Fruit fly (Drosophila melanogaster): ENCODE measurements around the gene alt.
A peak's percentile ranks its signal among the peaks of the same experiment; 100 is the strongest.

The alt gene

DNA sequence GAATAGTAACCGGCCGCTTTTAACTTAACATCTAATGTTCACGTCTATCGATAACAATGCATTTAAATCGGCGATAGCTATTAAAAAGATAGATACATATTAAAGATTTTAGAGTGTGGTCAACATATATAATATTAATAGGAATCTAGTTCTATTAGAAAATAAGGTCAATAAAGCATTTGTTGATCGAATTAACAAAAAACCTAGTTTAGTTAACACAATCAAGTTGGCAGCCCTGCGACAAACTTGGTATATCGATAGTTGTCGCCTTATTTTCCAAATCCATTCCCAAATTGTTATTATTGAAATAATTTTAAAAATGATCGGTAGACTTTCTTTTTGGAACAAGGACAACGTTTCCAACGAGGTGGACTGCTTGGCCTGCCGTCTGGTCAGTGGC is 2.5 kb upstream of the alt start, which contains the start of the genes CG31251 and CG31360:
TSS of gene CG31251 (minus strand) at position 62 of the 400 bp plus-strand sequence.
TSS of gene CG31360 (plus strand) at position 244 of the 400 bp plus-strand sequence.
- TF ChIP-seq CTCF (optimal IDR thresholded peaks at IDR 0.05) (no peak), CG8478 (optimal IDR thresholded peaks at IDR 0.05) (no peak)

DNA sequence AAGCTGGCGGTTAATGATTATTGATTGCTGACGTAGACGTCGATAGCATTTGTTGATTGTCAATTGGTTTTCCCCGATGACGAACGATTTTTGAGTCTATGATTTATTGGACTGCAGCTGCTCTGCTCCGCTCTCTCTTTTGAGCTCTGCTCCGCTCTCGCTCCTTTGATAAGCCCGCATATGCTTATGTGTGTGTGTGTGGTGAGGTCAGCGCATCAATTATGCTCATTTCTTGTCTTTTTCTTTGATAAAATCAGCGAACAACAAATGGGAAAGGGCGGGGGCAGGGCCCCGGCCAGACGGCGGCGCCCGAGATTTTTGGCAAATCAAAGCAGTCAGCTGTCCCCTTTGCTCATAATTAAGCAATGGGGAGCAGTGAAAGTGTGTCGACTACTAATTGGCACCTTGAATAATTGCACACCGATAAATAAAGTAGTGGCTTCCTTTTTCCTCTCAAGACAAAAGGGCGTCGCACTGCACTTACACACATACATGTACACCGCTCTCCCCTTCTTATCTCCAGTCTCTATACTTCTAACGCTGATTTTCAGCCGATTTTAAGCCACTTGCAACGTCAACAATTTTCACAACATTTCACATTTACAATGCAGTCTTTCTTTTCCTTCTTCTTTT is 588 bp downstream of the alt start:
- TF ChIP-seq CG8478 (optimal IDR thresholded peaks at IDR 0.05), result no peak
- TF ChIP-seq CTCF (optimal IDR thresholded peaks at IDR 0.05), result no peak

DNA sequence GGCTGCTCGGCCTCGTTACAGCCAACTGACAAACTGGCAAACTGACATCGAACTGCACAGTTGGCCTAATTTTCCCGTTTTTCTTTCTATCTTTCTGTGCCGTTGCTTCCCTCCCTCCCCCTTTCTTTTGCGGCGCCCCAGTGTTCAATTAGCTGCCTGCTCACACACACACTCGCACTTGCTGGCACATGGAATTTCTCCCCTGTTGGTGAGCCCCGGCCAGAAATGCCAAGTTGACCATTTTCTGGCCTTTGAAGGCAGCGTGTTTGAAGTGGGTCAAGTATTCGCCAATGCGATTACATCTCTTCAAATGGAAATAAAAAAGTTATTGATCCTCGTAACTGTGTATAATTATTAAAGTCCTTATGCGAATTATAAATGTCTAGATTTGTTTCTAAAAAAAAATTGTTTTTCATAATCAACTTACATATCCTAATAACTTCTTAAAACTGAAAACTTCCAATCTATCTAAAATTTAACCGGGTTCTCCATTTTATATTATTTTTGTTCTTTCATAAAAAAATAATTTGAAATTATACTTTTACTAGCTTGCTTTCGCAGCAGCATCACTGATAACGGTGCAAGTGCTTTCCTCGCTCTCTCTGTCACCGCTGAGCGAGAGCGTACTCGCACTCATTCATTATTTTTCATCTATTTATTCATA is 1.5 kb downstream of the alt start:
- TF ChIP-seq CTCF (optimal IDR thresholded peaks at IDR 0.05) (no peak), CG8478 (optimal IDR thresholded peaks at IDR 0.05) (no peak)

DNA sequence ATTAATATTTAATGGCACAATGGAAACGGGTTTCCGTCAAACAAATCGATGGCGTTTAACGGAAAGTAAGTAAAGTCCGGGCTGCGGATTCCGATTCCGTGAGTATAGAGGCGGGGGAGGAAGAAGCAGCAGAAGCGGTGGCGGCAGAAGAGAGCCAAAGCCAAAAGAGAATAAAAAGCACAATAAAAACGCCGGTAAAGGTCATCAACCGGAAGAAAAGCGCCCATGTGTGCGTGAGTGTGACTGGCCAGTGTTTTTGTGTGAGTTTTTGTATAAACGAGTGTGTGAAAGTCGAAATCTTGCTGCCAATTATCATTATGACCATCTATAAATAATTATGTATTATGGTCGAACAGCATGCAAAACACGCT is 2.1 kb downstream of the alt start:
- no peak for TF ChIP-seq CG8478 (optimal IDR thresholded peaks at IDR 0.05)
- TF ChIP-seq CTCF (optimal IDR thresholded peaks at IDR 0.05), result no peak

DNA sequence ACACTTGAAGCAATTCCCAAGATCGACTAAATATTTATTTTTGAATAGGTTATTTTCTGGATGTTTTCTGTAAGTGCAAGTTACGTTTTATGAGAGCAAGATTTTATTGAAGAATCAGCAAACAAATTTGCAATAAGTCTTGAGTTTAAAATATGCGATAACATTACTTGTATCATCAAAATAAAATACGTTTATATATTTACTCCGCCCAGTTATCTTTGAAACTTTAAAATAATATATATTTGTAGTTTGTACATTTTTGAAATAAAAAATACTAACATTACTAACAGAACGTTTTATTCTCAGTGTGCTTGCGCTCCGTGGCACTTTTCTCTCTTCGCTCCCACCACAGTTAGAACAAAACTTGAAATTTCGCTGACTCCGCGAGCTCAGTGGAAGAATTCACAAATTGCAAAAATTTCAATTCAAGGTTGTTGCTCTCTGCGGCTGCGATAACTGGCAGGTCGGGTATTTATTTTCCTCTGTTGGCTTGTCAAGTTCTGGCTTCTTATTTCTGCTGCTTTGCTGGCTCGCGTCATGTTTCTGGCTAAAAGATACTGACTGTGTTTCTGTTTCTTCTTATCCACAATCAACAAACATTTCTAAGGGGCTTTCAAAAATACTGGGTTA is 2.8 kb downstream of the alt start:
- TF ChIP-seq CG8478 (optimal IDR thresholded peaks at IDR 0.05), result no peak
- TF ChIP-seq CTCF (optimal IDR thresholded peaks at IDR 0.05), result no peak

DNA sequence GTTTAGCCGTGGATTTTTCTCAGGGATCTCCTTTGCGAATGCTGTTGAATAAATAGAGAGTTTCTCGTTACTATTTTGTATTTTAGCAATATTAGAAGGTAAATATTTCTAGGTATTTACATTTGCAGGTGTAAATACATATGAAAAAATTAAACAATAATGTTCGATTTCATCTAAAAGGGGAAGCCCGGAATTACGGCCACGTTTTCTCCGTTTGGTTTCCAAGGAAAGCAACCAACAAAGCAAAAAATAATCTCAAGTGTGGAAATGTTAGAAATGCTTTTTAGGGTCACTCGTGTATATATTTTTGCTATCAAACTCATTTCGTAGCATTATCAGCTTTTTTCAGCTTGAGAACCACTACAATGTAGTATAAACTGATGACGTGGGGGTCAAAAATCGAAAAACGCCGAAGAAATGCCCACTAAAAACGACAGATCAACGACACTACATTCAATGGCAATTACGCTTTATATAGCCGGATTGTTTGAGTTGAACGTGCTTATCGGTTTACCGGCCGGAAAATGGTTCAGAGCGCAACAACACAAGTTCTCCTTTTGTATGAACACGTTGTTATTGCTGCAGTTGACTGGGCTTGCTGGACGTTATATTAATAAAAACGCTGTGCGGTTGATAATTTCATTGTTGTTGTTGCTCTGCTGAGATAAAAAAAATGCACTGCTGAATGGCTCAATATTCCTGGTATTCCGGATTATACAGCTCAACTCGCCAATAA is 4.0 kb downstream of the alt start:
- no peak for TF ChIP-seq CG8478 (optimal IDR thresholded peaks at IDR 0.05)
- no peak for TF ChIP-seq CTCF (optimal IDR thresholded peaks at IDR 0.05)

DNA sequence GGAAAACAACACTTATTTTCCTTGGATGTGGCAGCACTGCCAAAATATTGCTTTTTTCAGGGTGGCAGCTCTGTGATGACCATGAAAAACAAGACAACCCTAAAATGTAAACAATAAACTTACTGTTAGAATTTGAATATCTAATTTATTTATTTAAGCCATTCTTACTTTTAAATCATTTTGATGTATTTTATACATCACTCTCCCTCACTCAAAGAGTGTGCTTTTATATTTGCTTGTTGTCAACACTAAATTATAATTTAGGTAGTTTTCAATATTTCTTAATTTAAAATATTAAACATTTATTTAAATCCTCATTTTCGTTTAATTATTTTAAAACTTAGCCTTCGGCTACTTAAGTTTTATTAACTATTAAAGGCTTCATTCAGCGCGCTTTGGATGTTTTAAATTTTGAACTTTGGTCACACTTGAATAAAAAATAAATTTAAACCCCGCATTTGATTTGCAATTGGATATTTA is 11.4 kb downstream of the alt start, which contains the start of the genes CG7523 and Mps1:
TSS of gene CG7523 (minus strand) at position 39 of the 480 bp plus-strand sequence.
TSS of gene Mps1 (plus strand) at position 415 of the 480 bp plus-strand sequence.
- TF ChIP-seq CG8478 (optimal IDR thresholded peaks at IDR 0.05) (no peak), CTCF (optimal IDR thresholded peaks at IDR 0.05) (peak in 1 of 2 experiments; percentile 26)

DNA sequence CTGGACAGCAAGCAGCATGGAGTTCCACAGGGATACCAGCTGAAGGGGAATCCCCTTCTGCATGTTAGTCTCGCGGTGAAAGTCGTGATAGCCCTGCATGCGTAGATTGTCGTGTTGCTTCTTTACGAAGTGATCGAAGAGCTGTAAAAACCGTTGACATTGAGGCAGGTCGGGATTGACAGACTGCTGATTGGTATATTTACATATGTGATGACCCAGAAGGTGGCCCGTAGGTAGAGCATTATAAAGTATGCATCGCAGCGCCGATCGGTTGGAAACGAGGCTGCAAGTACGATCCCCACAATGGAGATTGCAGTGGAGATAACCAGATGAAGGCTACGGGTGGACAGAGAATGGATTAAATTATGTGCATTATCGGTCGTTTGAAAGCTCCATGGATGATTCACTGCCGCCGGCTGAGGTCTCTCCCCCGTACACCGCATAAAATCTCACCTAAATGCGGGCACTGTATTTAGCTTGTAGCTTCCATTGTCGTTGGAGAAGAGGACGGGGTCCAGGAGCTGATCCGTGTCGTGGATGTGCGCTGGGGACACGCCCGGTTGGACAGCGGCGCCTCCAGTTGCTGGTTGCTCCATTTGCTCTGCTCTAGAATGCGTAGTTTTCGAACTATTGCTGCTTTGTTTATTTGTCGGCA is 12.0 kb downstream of the alt start:
- TF ChIP-seq CG8478 (optimal IDR thresholded peaks at IDR 0.05) (no peak), CTCF (optimal IDR thresholded peaks at IDR 0.05) (no peak)

DNA sequence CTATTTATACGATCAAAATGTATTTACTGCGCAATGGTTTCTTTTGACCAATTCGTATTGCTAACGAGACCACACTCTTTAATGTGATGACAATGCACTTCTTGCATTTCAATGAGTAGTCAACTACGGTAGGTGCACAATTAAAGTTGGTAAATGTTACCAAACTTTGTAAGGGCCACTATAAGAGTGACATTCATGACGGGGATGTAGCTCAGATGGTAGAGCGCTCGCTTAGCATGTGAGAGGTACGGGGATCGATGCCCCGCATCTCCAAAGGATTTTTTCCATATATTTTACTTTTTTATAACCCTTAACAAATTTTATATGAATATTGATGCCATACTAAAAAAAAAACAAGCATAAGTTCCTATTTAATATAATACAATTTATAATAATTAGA is 14.3 kb downstream of the alt start:
- TF ChIP-seq CG8478 (optimal IDR thresholded peaks at IDR 0.05) (no peak), CTCF (optimal IDR thresholded peaks at IDR 0.05) (no peak)

DNA sequence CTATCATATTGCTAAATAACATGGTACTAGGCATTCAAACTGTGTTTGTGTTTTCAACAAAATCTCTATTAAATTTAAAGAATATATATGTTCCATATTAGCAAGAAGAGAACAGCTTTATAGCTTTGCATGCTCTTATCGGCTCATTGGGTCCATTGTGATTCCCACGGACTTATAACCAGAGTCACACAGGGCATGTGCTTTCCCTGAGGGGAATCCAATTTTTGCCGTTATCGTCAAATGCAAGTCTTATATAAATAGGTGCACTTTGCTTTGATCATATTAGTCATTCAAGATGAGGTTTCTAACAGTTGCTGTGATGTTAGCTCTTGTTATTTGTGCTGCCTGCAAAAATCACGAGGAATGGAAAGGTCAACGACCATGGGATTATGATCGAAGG is 15.0 kb downstream of the alt start, which contains the start of gene CG45045:
TSS of gene CG45045 (plus strand) at position 294 of the 400 bp plus-strand sequence.
- TF ChIP-seq CG8478 (optimal IDR thresholded peaks at IDR 0.05) (no peak), CTCF (optimal IDR thresholded peaks at IDR 0.05) (no peak)

DNA sequence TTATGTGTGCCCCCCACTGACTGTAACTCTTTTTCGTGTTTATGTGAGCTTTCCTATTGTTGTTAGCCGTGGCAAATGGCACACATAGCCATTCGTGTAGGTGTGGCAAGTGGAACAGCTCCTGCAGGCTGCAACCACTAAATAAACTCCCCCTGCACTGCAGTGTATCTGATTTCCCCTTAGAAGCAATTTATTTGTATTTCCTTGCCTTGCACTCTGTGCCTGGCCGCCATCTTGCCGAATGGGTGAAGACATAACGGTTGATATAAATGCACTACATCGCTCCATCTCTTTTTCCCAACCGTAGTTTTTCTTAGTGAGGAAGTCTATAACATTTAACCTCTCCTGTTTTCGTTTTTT is 15.5 kb downstream of the alt start:
- TF ChIP-seq CG8478 (optimal IDR thresholded peaks at IDR 0.05), result no peak
- TF ChIP-seq CTCF (optimal IDR thresholded peaks at IDR 0.05), result no peak

DNA sequence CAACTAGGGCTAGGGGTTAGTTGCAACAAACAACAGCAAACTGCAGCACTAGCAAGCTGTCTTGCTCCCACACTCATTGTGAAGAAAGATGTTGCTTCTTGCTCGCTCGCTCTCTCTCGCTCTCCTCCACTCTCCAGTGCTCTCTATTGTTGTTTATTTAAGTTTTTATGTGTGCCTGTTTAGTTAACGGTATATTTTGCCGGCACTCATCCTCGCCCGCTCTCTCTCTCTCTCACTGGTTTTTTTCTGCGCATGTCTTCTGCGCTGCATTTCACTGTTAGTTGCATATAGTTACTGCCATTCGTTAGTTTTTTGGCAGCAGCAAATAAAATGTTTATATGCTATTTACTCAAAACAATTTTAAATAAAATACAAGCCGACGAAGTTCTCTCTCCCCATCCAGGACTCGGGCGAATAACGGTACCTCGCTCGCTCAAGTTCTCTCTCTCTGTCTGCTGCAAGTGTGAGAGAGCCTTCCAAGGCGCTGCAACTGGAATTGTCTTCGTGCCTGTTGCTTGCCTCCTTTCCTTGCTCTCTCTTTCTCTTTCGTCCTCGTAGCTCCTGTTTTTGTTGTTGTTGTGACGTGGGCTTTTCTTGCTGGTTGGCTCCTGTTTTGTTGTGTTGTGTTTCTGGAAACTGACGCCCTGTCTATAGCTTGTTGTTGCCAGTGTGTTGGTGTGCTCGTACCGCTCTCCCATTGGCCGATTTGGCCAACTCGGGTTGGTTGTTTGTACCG is 16.1 kb downstream of the alt start:
- no peak for TF ChIP-seq CG8478 (optimal IDR thresholded peaks at IDR 0.05)
- no peak for TF ChIP-seq CTCF (optimal IDR thresholded peaks at IDR 0.05)

DNA sequence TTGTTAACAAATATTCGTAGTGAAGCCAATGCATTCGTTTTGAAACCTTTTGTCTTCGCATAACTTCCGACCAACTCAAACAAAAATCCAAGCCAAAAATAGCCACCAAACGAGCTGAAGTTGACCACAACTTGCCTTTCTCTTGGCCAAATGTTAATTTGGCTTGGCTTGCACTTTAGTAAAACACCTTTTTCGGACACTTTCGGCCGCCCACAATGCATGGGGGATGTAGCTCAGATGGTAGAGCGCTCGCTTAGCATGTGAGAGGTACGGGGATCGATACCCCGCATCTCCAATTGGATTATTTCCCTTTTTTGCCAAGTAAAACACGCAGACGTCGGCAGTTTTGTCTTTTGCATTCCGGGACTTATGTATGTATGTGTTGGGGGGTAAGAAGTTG is 25.4 kb downstream of the alt start:
- TF ChIP-seq CTCF (optimal IDR thresholded peaks at IDR 0.05), result no peak
- TF ChIP-seq CG8478 (optimal IDR thresholded peaks at IDR 0.05), result no peak

DNA sequence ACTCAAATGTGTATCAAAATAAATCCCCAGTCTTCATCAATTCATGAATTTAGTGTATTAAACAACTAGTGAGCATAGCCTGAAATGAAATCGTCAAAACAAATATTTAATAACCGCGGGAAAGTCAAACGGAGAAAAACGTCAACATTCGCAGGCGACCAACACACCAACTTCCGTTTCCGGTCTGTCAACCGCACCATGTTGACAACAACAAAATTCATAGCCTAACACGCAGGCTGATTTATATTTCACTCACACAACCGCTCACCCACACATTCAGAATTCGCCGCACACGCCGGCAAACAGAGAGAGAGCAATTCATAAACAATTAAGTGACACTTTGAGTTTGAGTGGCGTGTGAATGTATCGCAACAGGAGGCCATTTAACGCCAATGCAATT is 27.3 kb downstream of the alt start:
- TF ChIP-seq CTCF (optimal IDR thresholded peaks at IDR 0.05), result no peak
- no peak for TF ChIP-seq CG8478 (optimal IDR thresholded peaks at IDR 0.05)
